Worm (Caenorhabditis elegans) whole organism, L4/young adult: ENCODE data around the gene F35G2.3.

Source experiments
- W03F9.2 ChIP-seq: fragments of 150-350 bp; optimal IDR thresholded peaks from 2 replicates; lab custom pipeline; 2014; ENCODE audit warnings: missing biosample characterization, missing genetic modification characterization
- dao-5 ChIP-seq: sonication (generic microtip); optimal IDR thresholded peaks from 2 replicates; lab custom pipeline; 2016; ENCODE audit warnings: missing genotype, missing genetic modification characterization, moderate library complexity, missing compliant biosample characterization
- him-1 ChIP-seq: sonication (generic microtip); optimal IDR thresholded peaks from 2 replicates; lab custom pipeline; 2016; ENCODE audit warnings: missing genotype, missing genetic modification reagents, missing genetic modification characterization, missing compliant biosample characterization

DNA sequence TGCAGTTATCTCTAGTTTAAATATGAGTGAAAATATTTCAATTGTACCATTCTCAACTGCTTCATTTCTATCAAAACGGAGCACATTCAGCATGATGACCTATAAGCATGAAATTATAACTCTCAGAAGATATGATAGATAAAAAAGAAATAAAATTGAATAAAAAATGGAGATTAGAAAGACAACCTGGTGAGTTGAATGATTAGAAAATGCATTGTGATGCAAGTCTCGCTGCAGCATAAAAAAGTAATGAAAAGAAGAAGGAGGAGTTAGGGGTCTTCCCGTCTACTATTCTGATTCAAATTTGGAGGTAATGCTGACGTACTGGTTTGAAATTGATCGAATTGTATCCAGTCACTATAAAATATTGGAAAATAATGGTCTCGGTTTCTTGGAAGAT, 35.3 kb downstream of the F35G2.3 start, which contains the start of gene sre-15:
- TF ChIP-seq him-1 (tag; lab: Kevin White, UChicago): no peak
- TF ChIP-seq W03F9.2: no peak
- no peak for TF ChIP-seq dao-5 (tag; lab: Kevin White, UChicago)
